Worm (Caenorhabditis elegans): Measurements from ENCODE around the gene srw-115.
"Not testable (repeated sequence)": the region's sequence is repeated elsewhere in the genome, so short reads cannot be mapped to it uniquely, and the experiment has no call there.

Gene srw-115

ce11 chrV:2958202-2958601 lies 35.5 kb downstream of the srw-115 start, which contains the start of gene srw-142:
TSS of gene srw-142 (minus strand) at chrV:2958302.
- TF ChIP-seq zag-1 (tag; optimal IDR thresholded peaks at IDR 0.05) (no peak), aly-2 (tag; optimal IDR thresholded peaks at IDR 0.05) (no peak), snpc-4 (tag; optimal IDR thresholded peaks at IDR 0.05) (no peak), lsy-2 (tag; optimal IDR thresholded peaks at IDR 0.05) (no peak), ceh-82 (tag; optimal IDR thresholded peaks at IDR 0.05) (no peak), fos-1 (tag; optimal IDR thresholded peaks at IDR 0.05) (no peak), unc-39 (tag; optimal IDR thresholded peaks at IDR 0.05) (no peak)

- TF ChIP-seq zag-1, nhr-129, dmd-4 (tag; optimal IDR thresholded peaks at IDR 0.05): not testable (repeated sequence)
Observed at ce11 chrV:2955342-2955741, 38.4 kb downstream of the srw-115 start, which contains the start of gene srh-248. TSS of gene srh-248 (minus strand) at chrV:2955442.

ce11 chrV:2952102-2952501 lies 41.6 kb downstream of the srw-115 start, which contains the start of gene srw-122:
TSS of gene srw-122 (minus strand) at chrV:2952202.
- TF ChIP-seq nhr-12, nhr-77, nhr-11 (tag; optimal IDR thresholded peaks at IDR 0.05): not testable (repeated sequence)

- TF ChIP-seq ceh-82 (tag; optimal IDR thresholded peaks at IDR 0.05) (no peak), nhr-25 (tag; optimal IDR thresholded peaks at IDR 0.05) (no peak), elt-1 (tag; optimal IDR thresholded peaks at IDR 0.05) (no peak), ztf-1 (GFP tag; conservative IDR thresholded peaks at IDR 0.05) (no peak), nhr-6 (tag; optimal IDR thresholded peaks at IDR 0.05) (no peak), egl-27 (tag; optimal IDR thresholded peaks at IDR 0.05) (no peak), mdl-1 (tag; optimal IDR thresholded peaks at IDR 0.05) (no peak), zag-1 (tag; optimal IDR thresholded peaks at IDR 0.05) (no peak), ztf-4 (tag; optimal IDR thresholded peaks at IDR 0.05) (no peak), sma-9 (GFP tag; optimal IDR thresholded peaks at IDR 0.05) (no peak), sma-9 (tag; optimal IDR thresholded peaks at IDR 0.05) (no peak)
Observed at ce11 chrV:2945602-2946001, 48.1 kb downstream of the srw-115 start, which contains the start of gene srh-87. TSS of gene srh-87 (minus strand) at chrV:2945702.

- TF ChIP-seq nhr-129 (tag; optimal IDR thresholded peaks at IDR 0.05) (no peak), nhr-77 (tag; optimal IDR thresholded peaks at IDR 0.05) (no peak), aly-2 (tag; optimal IDR thresholded peaks at IDR 0.05) (no peak), blmp-1 (tag; optimal IDR thresholded peaks at IDR 0.05; ENCODE audit: insufficient read depth) (no peak), nhr-25 (tag; optimal IDR thresholded peaks at IDR 0.05) (no peak)
Observed at ce11 chrV:2943859-2944258, 49.9 kb downstream of the srw-115 start, which contains the start of gene srw-137. TSS of gene srw-137 (minus strand) at chrV:2943959.

All from whole organism, L2 larva.